Fruit fly (Drosophila melanogaster): ENCODE data around the gene CG6765.

The CG6765 gene

dm6 chr3L:8559754-8560328, 47.3 kb downstream of the CG6765 start:
- TF ChIP-seq Dfd (GFP tag; optimal IDR thresholded peaks at IDR 0.05) (no peak), Hnf4 (GFP tag; optimal IDR thresholded peaks at IDR 0.05) (no peak), pan (optimal IDR thresholded peaks at IDR 0.05) (no peak), Vsx2 (GFP tag; optimal IDR thresholded peaks at IDR 0.05; ENCODE audit: partially characterized antibody) (peak; percentile 81), Rel (GFP tag; optimal IDR thresholded peaks at IDR 0.05) (no peak), Rel (tag; optimal IDR thresholded peaks at IDR 0.05) (no peak), Sp1 (GFP tag; optimal IDR thresholded peaks at IDR 0.05) (no peak), Dif (GFP tag; optimal IDR thresholded peaks at IDR 0.05; ENCODE audit: partially characterized antibody) (peak; percentile 31), dl (GFP tag; optimal IDR thresholded peaks at IDR 0.05; ENCODE audit: insufficient read depth in 1 of 2, partially characterized antibody in 2 of 2) (peak in 1 of 2 experiments; percentile 12)

dm6 chr3L:8560637-8561036, 48.1 kb downstream of the CG6765 start:
- no peak for TF ChIP-seq ey (GFP tag; optimal IDR thresholded peaks at IDR 0.05)
- no peak for TF ChIP-seq dmrt93B (GFP tag; optimal IDR thresholded peaks at IDR 0.05)
- TF ChIP-seq jim (GFP tag; optimal IDR thresholded peaks at IDR 0.05), result no peak
- TF ChIP-seq sage (GFP tag; optimal IDR thresholded peaks at IDR 0.05), result no peak
- TF ChIP-seq rgr (GFP tag; optimal IDR thresholded peaks at IDR 0.05), result no peak
- TF ChIP-seq br (GFP tag; optimal IDR thresholded peaks at IDR 0.05), result no peak
- TF ChIP-seq CG9705 (GFP tag; optimal IDR thresholded peaks at IDR 0.05), result no peak
- TF ChIP-seq OdsH (GFP tag; optimal IDR thresholded peaks at IDR 0.05), result no peak
- TF ChIP-seq pan (optimal IDR thresholded peaks at IDR 0.05), result no peak
- no peak for TF ChIP-seq Abd-B (GFP tag; optimal IDR thresholded peaks at IDR 0.05)
- TF ChIP-seq psq (GFP tag; optimal IDR thresholded peaks at IDR 0.05), result no peak
- TF ChIP-seq CrebA (GFP tag; optimal IDR thresholded peaks at IDR 0.05; ENCODE audit: borderline replicate concordance), result no peak
- no peak for TF ChIP-seq Hr83 (GFP tag; optimal IDR thresholded peaks at IDR 0.05; ENCODE audit: poor library complexity, severe bottlenecking)
- TF ChIP-seq Hnf4 (GFP tag; optimal IDR thresholded peaks at IDR 0.05), result no peak
- TF ChIP-seq Jra (GFP tag; optimal IDR thresholded peaks at IDR 0.05), result no peak
- TF ChIP-seq Sp1 (GFP tag; optimal IDR thresholded peaks at IDR 0.05), result no peak
- no peak for TF ChIP-seq CG32264 (GFP tag; optimal IDR thresholded peaks at IDR 0.05)
- TF ChIP-seq Mio (GFP tag; optimal IDR thresholded peaks at IDR 0.05), result no peak
